Fruit fly (Drosophila melanogaster) ovary, adult (tissue): ENCODE results near the gene mei-9.

Experiments used
- CG17801 ChIP-seq: fragments of 200-800 bp; optimal IDR thresholded peaks from 2 replicates; lab custom pipeline; 2019; ENCODE audit warnings: missing biosample characterization, mild to moderate bottlenecking, missing genetic modification characterization, moderate library complexity; ENCODE audit not compliant: partially characterized antibody

The mei-9 gene

dm6 chrX:4277861-4278260, 40.7 kb downstream of the mei-9 start, which contains the start of gene CG15578:
Gene CG15578 (minus strand): TSS chrX:4277961.
- no peak for TF ChIP-seq CG17801 (GFP tag; lab: Kevin White, UChicago)

dm6 chrX:4276900-4277299, 41.7 kb downstream of the mei-9 start, which contains the start of gene CG15577:
Gene CG15577 (minus strand): TSS chrX:4277000.
- TF ChIP-seq CG17801 (GFP tag; lab: Kevin White, UChicago), result no peak

- TF ChIP-seq CG17801 (GFP tag; lab: Kevin White, UChicago), result no peak
Measured at dm6 chrX:4273499-4273898, 45.1 kb downstream of the mei-9 start.

DNA sequence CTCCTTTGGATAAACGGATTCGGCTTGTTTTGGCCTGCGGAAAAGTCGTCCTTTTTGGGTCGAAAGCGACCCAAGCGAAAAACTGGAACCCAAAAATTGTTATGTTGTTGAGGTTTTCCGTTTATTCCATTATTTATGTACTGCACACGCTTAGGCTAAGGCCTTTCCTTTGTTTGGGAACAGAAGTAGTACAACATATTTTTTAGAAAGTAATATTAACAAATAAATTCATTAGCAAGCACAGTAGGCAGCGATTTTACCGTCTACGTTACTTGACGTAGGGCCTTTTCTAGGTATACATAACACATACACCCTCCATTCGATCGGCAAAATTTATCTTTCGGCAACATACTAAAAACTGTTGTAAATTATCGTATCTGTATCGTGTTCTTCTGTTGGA, 50.2 kb downstream of the mei-9 start, which contains the start of gene CG15572:
TSS of gene CG15572 (plus strand) at position 301 of the 400 bp plus-strand sequence.
- TF ChIP-seq CG17801 (GFP tag; lab: Kevin White, UChicago), result no peak

DNA sequence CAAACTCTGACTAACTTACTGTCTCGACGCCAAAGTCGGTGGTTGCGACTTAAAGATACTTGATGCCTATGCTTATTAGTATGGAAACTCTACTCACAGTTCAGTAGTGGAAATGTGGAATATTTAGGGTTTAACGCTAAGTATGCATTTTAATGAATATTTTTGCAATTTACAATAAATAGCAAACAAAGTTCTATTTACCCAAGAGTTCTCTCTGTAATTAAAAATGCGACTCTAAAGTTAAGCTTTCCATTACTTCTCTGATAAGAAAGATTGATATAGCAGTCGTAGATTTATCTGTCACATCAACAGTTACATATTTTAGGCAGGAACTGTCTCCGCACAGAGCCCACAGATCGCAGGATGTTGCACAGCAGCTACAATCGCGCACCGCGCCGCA, 52.8 kb downstream of the mei-9 start, which contains the start of gene CG12691:
TSS of gene CG12691 (plus strand) at position 301 of the 400 bp plus-strand sequence.
- no peak for TF ChIP-seq CG17801 (GFP tag; lab: Kevin White, UChicago)

- TF ChIP-seq CG17801 (GFP tag; lab: Kevin White, UChicago), result no peak
Measured at dm6 chrX:4265327-4265726, 53.3 kb downstream of the mei-9 start.

DNA sequence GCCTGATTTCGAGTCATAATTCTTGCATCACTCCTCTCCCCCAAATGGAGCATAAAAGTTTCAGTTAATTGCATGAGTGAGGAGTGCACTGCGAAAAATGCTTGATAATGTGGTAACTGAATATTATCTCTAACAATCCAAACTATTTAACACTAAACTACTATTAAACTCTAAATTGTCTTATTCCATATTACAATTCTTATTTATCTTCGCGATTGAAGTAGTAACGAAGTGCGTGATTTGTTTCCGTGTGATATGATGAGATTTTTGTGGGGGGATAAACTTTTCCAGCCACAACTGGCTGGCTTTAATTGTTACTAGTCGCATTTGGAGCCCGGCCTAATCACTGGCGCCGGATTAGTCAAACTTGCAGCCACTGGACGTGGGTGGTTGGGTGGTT, 54.3 kb downstream of the mei-9 start:
- TF ChIP-seq CG17801 (GFP tag; lab: Kevin White, UChicago), result no peak
